Fruit fly (Drosophila melanogaster) whole organism, embryonic: ENCODE measurements around the gene CG7272.

Source experiments
- Adf1 ChIP-seq: fragments of 200-800 bp; sonication (Bioruptor generic); IDR thresholded peaks from 2 replicates; pipeline ENCODE4 v1.3.6; 2022; ENCODE audit warnings: missing biosample characterization, missing genetic modification characterization
- Bgb ChIP-seq: fragments of 200-800 bp; sonication (Bioruptor generic); IDR thresholded peaks from 2 replicates; pipeline ENCODE4 v1.3.6; 2022; ENCODE audit warnings: missing biosample characterization, missing genetic modification characterization; ENCODE audit not compliant: partially characterized antibody
- CG10321 ChIP-seq: fragments of 200-800 bp; sonication (Bioruptor generic); IDR thresholded peaks from 2 replicates; pipeline ENCODE4 v1.3.6; 2022; ENCODE audit warnings: missing biosample characterization, missing genetic modification characterization
- CG10431 ChIP-seq: fragments of 200-800 bp; sonication (Bioruptor generic); optimal IDR thresholded peaks from 3 replicates; lab custom pipeline; 2018; ENCODE audit warnings: missing biosample characterization, mild to moderate bottlenecking, missing genetic modification characterization
- CG14667 ChIP-seq: fragments of 200-800 bp; sonication (Bioruptor generic); IDR thresholded peaks from 2 replicates; pipeline ENCODE4 v1.3.6; 2022; ENCODE audit warnings: missing biosample characterization, missing genetic modification characterization
- CG16815 ChIP-seq: fragments of 200-800 bp; sonication (Bioruptor generic); optimal IDR thresholded peaks from 3 replicates; lab custom pipeline; 2017; ENCODE audit warnings: missing biosample characterization, mild to moderate bottlenecking, missing genetic modification characterization
- CG18476 ChIP-seq: fragments of 200-800 bp; sonication (Bioruptor generic); optimal IDR thresholded peaks from 2 replicates; lab custom pipeline; 2016; ENCODE audit warnings: missing biosample characterization, mild to moderate bottlenecking, missing genetic modification characterization
- CG2199 ChIP-seq: fragments of 200-800 bp; sonication (Bioruptor generic); IDR thresholded peaks from 3 replicates; pipeline ENCODE4 v1.3.6; 2022; ENCODE audit warnings: missing biosample characterization, missing genetic modification characterization
- CG30431 ChIP-seq: fragments of 200-800 bp; sonication (Bioruptor generic); optimal IDR thresholded peaks from 2 replicates; lab custom pipeline; 2017; ENCODE audit warnings: missing biosample characterization, missing genetic modification characterization
- CG31388 ChIP-seq: fragments of 200-800 bp; sonication (Bioruptor generic); optimal IDR thresholded peaks from 2 replicates; lab custom pipeline; 2016; ENCODE audit warnings: missing biosample characterization, missing genetic modification characterization
- CG31441 ChIP-seq: fragments of 200-800 bp; sonication (Bioruptor generic); IDR thresholded peaks from 2 replicates; pipeline ENCODE4 v1.3.6; 2022; ENCODE audit warnings: missing biosample characterization, missing genetic modification characterization
- CG3163 ChIP-seq: fragments of 200-800 bp; sonication (Bioruptor generic); optimal IDR thresholded peaks from 3 replicates; lab custom pipeline; 2016; ENCODE audit warnings: missing biosample characterization, missing genetic modification characterization
- CG32532 ChIP-seq: fragments of 200-800 bp; sonication (Bioruptor generic); IDR thresholded peaks from 2 replicates; pipeline ENCODE4 v1.3.6; 2022; ENCODE audit warnings: missing biosample characterization, missing genetic modification characterization
- CG34224 ChIP-seq: fragments of 200-800 bp; sonication (Bioruptor generic); IDR thresholded peaks from 3 replicates; pipeline ENCODE4 v1.3.6; 2022; ENCODE audit warnings: missing biosample characterization, missing genetic modification characterization; ENCODE audit not compliant: partially characterized antibody
- CG42726 ChIP-seq: fragments of 200-800 bp; sonication (Bioruptor generic); IDR thresholded peaks from 2 replicates; pipeline ENCODE4 v1.3.6; 2022; ENCODE audit warnings: missing biosample characterization, missing genetic modification characterization; ENCODE audit not compliant: partially characterized antibody
- CG7745 ChIP-seq: fragments of 200-800 bp; sonication (Bioruptor generic); optimal IDR thresholded peaks from 2 replicates; lab custom pipeline; 2018; ENCODE audit warnings: missing biosample characterization, mild to moderate bottlenecking, missing genetic modification characterization, moderate library complexity
- CG8290 ChIP-seq, 3 experiments: fragments of 200-800 bp; sonication (Bioruptor generic); optimal IDR thresholded peaks; 2 replicates each; lab custom pipeline; 2016 to 2019; ENCODE audit warnings: missing biosample characterization in 3 of 3, missing genetic modification characterization in 3 of 3, mild to moderate bottlenecking in 2 of 3, moderate library complexity in 1 of 3
- CG8765 ChIP-seq: fragments of 200-800 bp; sonication (Bioruptor generic); IDR thresholded peaks from 2 replicates; pipeline ENCODE4 v1.3.6; 2022; ENCODE audit warnings: missing biosample characterization, missing genetic modification characterization
- CG8924 ChIP-seq: fragments of 200-800 bp; optimal IDR thresholded peaks from 3 replicates; lab custom pipeline; 2019; ENCODE audit warnings: missing biosample characterization, mild to moderate bottlenecking, missing genetic modification characterization, moderate library complexity
- CG9817 ChIP-seq: fragments of 200-800 bp; sonication (Bioruptor generic); optimal IDR thresholded peaks from 2 replicates; lab custom pipeline; 2018; ENCODE audit warnings: missing biosample characterization, mild to moderate bottlenecking, missing genetic modification characterization, moderate library complexity
- CkIIα-i1 ChIP-seq: fragments of 200-800 bp; sonication (Bioruptor generic); IDR thresholded peaks from 2 replicates; pipeline ENCODE4 v1.3.6; 2022; ENCODE audit warnings: missing biosample characterization, missing genetic modification characterization
- Dbx ChIP-seq: fragments of 200-800 bp; sonication (Bioruptor generic); IDR thresholded peaks from 3 replicates; pipeline ENCODE4 v1.3.6; 2022; ENCODE audit warnings: missing biosample characterization, missing genetic modification characterization
- H2.0 ChIP-seq: fragments of 200-800 bp; sonication (Bioruptor generic); IDR thresholded peaks from 2 replicates; pipeline ENCODE4 v1.3.6; 2022; ENCODE audit warnings: missing biosample characterization, missing genetic modification characterization
- HLH3B ChIP-seq: fragments of 200-800 bp; sonication (Bioruptor generic); IDR thresholded peaks from 2 replicates; pipeline ENCODE4 v1.3.6; 2022; ENCODE audit warnings: missing biosample characterization, missing genetic modification characterization
- Jarid2 ChIP-seq: fragments of 200-800 bp; sonication (Bioruptor generic); optimal IDR thresholded peaks from 3 replicates; lab custom pipeline; 2017; ENCODE audit warnings: mild to moderate bottlenecking, missing biosample characterization, missing genetic modification reagents, missing genetic modification characterization
- Med ChIP-seq: fragments of 200-800 bp; sonication (Bioruptor generic); peaks from one replicate; lab custom pipeline; 2016; ENCODE audit warnings: missing biosample characterization, missing genetic modification characterization, mild to moderate bottlenecking, inconsistent platforms, moderate library complexity
- Scr ChIP-seq: fragments of 200-800 bp; sonication (Bioruptor generic); IDR thresholded peaks from 2 replicates; pipeline ENCODE4 v1.3.6; 2022; ENCODE audit warnings: missing biosample characterization, missing genetic modification characterization; ENCODE audit not compliant: partially characterized antibody
- ac ChIP-seq: fragments of 200-800 bp; sonication (Bioruptor generic); optimal IDR thresholded peaks from 3 replicates; lab custom pipeline; 2017; ENCODE audit warnings: missing biosample characterization, mild to moderate bottlenecking, missing genetic modification characterization
- ase ChIP-seq: fragments of 200-800 bp; sonication (Bioruptor generic); IDR thresholded peaks from 3 replicates; pipeline ENCODE4 v1.3.6; 2022; ENCODE audit warnings: missing biosample characterization, missing genetic modification characterization
- bsh ChIP-seq, 2 experiments: fragments of 200-800 bp; sonication (Bioruptor generic); optimal IDR thresholded peaks; 2 replicates each; lab custom pipeline; 2017 to 2018; ENCODE audit warnings: mild to moderate bottlenecking in 2 of 2, missing biosample characterization in 2 of 2, missing genetic modification characterization in 2 of 2, moderate library complexity in 1 of 2
- chinmo ChIP-seq: fragments of 200-800 bp; sonication (Bioruptor generic); IDR thresholded peaks from 4 replicates; pipeline ENCODE4 v1.3.6; 2022; ENCODE audit warnings: missing biosample characterization, missing genetic modification characterization; ENCODE audit not compliant: partially characterized antibody
- chm ChIP-seq: fragments of 200-800 bp; sonication (Bioruptor generic); IDR thresholded peaks from 2 replicates; pipeline ENCODE4 v1.3.6; 2022; ENCODE audit warnings: missing biosample characterization, missing genetic modification characterization
- ci ChIP-seq: fragments of 200-800 bp; sonication (Bioruptor generic); IDR thresholded peaks from 3 replicates; pipeline ENCODE4 v1.3.6; 2022; ENCODE audit warnings: missing biosample characterization, missing genetic modification characterization
- ewg ChIP-seq: fragments of 200-800 bp; sonication (Bioruptor generic); optimal IDR thresholded peaks from 3 replicates; lab custom pipeline; 2017; ENCODE audit warnings: mild to moderate bottlenecking, missing biosample characterization, missing genetic modification reagents, missing genetic modification characterization
- gem ChIP-seq: fragments of 200-800 bp; sonication (Bioruptor generic); optimal IDR thresholded peaks from 2 replicates; lab custom pipeline; 2019; ENCODE audit warnings: missing biosample characterization, mild to moderate bottlenecking, missing genetic modification characterization, moderate library complexity
- hbn ChIP-seq: fragments of 200-800 bp; sonication (Bioruptor generic); IDR thresholded peaks from 2 replicates; pipeline ENCODE4 v1.3.6; 2022; ENCODE audit warnings: missing biosample characterization, missing genetic modification characterization; ENCODE audit not compliant: partially characterized antibody
- nmo ChIP-seq: fragments of 200-800 bp; sonication (Bioruptor generic); optimal IDR thresholded peaks from 2 replicates; lab custom pipeline; 2018; ENCODE audit warnings: missing biosample characterization, mild to moderate bottlenecking, missing genetic modification characterization, moderate library complexity
- nom ChIP-seq: fragments of 200-800 bp; sonication (Bioruptor generic); optimal IDR thresholded peaks from 2 replicates; lab custom pipeline; 2017; ENCODE audit warnings: missing biosample characterization, missing genetic modification characterization, mild to moderate bottlenecking, moderate library complexity, missing genetic modification reagents
- prd ChIP-seq, 3 experiments: fragments of >200 bp in 2 of 3; fragments of 200-800 bp in 1 of 3; sonication (Bioruptor generic) in 1 of 3; optimal IDR thresholded peaks in 2 of 3; IDR thresholded peaks in 1 of 3; 2 replicates in 2 of 3; 3 replicates in 1 of 3; pipeline versions ENCODE4 v1.3.6 to Lab custom; 2017 to 2022; ENCODE audit warnings: missing biosample characterization in 1 of 3, missing genetic modification characterization in 1 of 3
- shn ChIP-seq: fragments of 200-800 bp; sonication (Bioruptor generic); optimal IDR thresholded peaks from 3 replicates; lab custom pipeline; 2016; ENCODE audit warnings: missing biosample characterization, missing genetic modification characterization
- sqz ChIP-seq: fragments of 200-800 bp; sonication (Bioruptor generic); optimal IDR thresholded peaks from 3 replicates; lab custom pipeline; 2018; ENCODE audit warnings: missing biosample characterization, mild to moderate bottlenecking, missing genetic modification characterization
- stc ChIP-seq: fragments of 200-800 bp; sonication (Bioruptor generic); IDR thresholded peaks from 2 replicates; pipeline ENCODE4 v1.3.6; 2022; ENCODE audit warnings: missing biosample characterization, missing genetic modification characterization
- toy ChIP-seq: fragments of 200-800 bp; sonication (Bioruptor generic); IDR thresholded peaks from 2 replicates; pipeline ENCODE4 v1.3.6; 2022; ENCODE audit warnings: missing biosample characterization, missing genetic modification characterization
- vvl ChIP-seq: fragments of 200-800 bp; sonication (Bioruptor generic); IDR thresholded peaks from 2 replicates; pipeline ENCODE4 v1.3.6; 2022; ENCODE audit warnings: missing biosample characterization, missing genetic modification characterization
- yki ChIP-seq: fragments of >200 bp; optimal IDR thresholded peaks from 3 replicates; lab custom pipeline; 2018

CG7272 gene

dm6 chr3L:15534274-15535227 lies 33.8 kb downstream of the CG7272 start (continued):
- peak; percentile 77 for TF ChIP-seq CG16815 (GFP tag; lab: Kevin White, UChicago)

- TF ChIP-seq yki (lab: Kevin White, UChicago) (peak; percentile 70), Med (GFP tag; lab: Kevin White, UChicago) (peak; percentile 15), prd (optimal IDR thresholded peaks at IDR 0.05; lab: Kevin White, UChicago) (no peak), prd (GFP tag; IDR thresholded peaks at IDR 0.05; lab: Robert Waterston, UW) (no peak), CG42726 (GFP tag; lab: Robert Waterston, UW) (peak; percentile 7; the same call in 1 of the 2 replicates), stc (GFP tag; lab: Robert Waterston, UW) (peak; percentile 34; the same call in 1 of the 2 replicates), CG32532 (GFP tag; lab: Robert Waterston, UW) (no peak), CG31388 (GFP tag; lab: Kevin White, UChicago) (no peak), shn (GFP tag; lab: Kevin White, UChicago) (no peak), vvl (GFP tag; lab: Robert Waterston, UW) (peak; percentile 37; the same call in 1 of the 2 replicates), CG10321 (GFP tag; lab: Robert Waterston, UW) (peak; percentile 55; the same call in 1 of the 2 replicates), CG18476 (GFP tag; lab: Kevin White, UChicago) (no peak), Scr (GFP tag; lab: Robert Waterston, UW) (peak; percentile 21; the same call in 1 of the 2 replicates), CG8765 (no peak), CkIIα-i1 (no peak), chinmo (GFP tag; lab: Robert Waterston, UW) (peak; percentile 76; the same call in 1 of the 4 replicates), CG7745 (peak; percentile 4), gem (tag; lab: Kevin White, UChicago) (no peak), CG2199 (GFP tag; lab: Robert Waterston, UW) (peak; percentile 93), CG8290 (GFP tag; optimal IDR thresholded peaks at IDR 0.05; lab: Kevin White, UChicago) (no peak), CG8290 (tag; optimal IDR thresholded peaks at IDR 0.05; lab: Kevin White, UChicago) (peak in 1 of 2 experiments; percentile 20), bsh (GFP tag; optimal IDR thresholded peaks at IDR 0.05; lab: Kevin White, UChicago) (no peak), CG3163 (peak; percentile 92), ewg (GFP tag; lab: Kevin White, UChicago) (no peak), ase (GFP tag; lab: Robert Waterston, UW) (no peak), CG31441 (0 out of 2 replicates have a peak, but pooled peaks have one; percentile 6), nom (GFP tag; lab: Kevin White, UChicago) (no peak), nmo (no peak), toy (GFP tag; lab: Robert Waterston, UW) (no peak), ci (GFP tag; lab: Robert Waterston, UW) (peak; percentile 36; the same call in 1 of the 3 replicates), Adf1 (GFP tag; lab: Robert Waterston, UW) (peak; percentile 90), H2.0 (GFP tag; lab: Robert Waterston, UW) (no peak), CG9817 (no peak), CG34224 (no peak), Bgb (peak; percentile 30; the same call in 1 of the 2 replicates), CG10431 (GFP tag; lab: Kevin White, UChicago) (no peak), hbn (GFP tag; lab: Robert Waterston, UW) (0 out of 2 replicates have a peak, but pooled peaks have one; percentile 20), HLH3B (GFP tag; lab: Robert Waterston, UW) (peak; percentile 13; the same call in 1 of the 2 replicates), CG14667 (no peak), ac (no peak), CG8924 (no peak), CG30431 (no peak), Dbx (GFP tag; lab: Robert Waterston, UW) (0 out of 3 replicates have a peak, but pooled peaks have one; percentile 10), chm (peak; percentile 70; the same call in 1 of the 2 replicates), sqz (no peak), Jarid2 (peak; percentile 81)
Measured at dm6 chr3L:15535228-15535598, 34.5 kb downstream of the CG7272 start, which contains the start of gene CrebA. Gene CrebA (plus strand): TSS chr3L:15535395.
